Worm (Caenorhabditis elegans) whole organism, midembryonic: ENCODE measurements around the gene C56C10.6.

Source experiments
- cog-1 ChIP-seq: sonication (generic microtip); optimal IDR thresholded peaks from 2 replicates; lab custom pipeline; 2016; ENCODE audit warnings: missing genetic modification characterization, missing compliant biosample characterization
- flt-1 ChIP-seq: fragments of 200-800 bp; sonication (Bioruptor generic); IDR thresholded peaks from 2 replicates; pipeline ENCODE4 v1.3.6; 2022; ENCODE audit warnings: missing genetic modification characterization, missing compliant biosample characterization
- klf-2 ChIP-seq: fragments of 200-800 bp; sonication (Bioruptor generic); conservative IDR thresholded peaks from 2 replicates; pipeline ENCODE4 v1.3.6; 2022; ENCODE audit warnings: missing genetic modification reagents, missing genetic modification characterization, missing compliant biosample characterization
- ref-1 ChIP-seq: fragments of 200-800 bp; sonication (Bioruptor generic); conservative IDR thresholded peaks from 2 replicates; pipeline ENCODE4 v1.3.6; 2022; ENCODE audit warnings: missing genetic modification reagents, missing genetic modification characterization, missing compliant biosample characterization
- tab-1 ChIP-seq: fragments of 200-800 bp; sonication (Bioruptor generic); IDR thresholded peaks from 2 replicates; pipeline ENCODE4 v1.3.6; 2022; ENCODE audit warnings: missing genetic modification characterization, missing compliant biosample characterization

- TF ChIP-seq flt-1 (GFP tag; lab: Robert Waterston, UW) = no peak
- TF ChIP-seq klf-2 (GFP tag; lab: Robert Waterston, UW) = no peak
- TF ChIP-seq cog-1 (tag; lab: Kevin White, UChicago) = no peak
- no peak for TF ChIP-seq ref-1 (GFP tag; lab: Robert Waterston, UW)
- TF ChIP-seq tab-1 (GFP tag; lab: Robert Waterston, UW) = no peak
Observed at ce11 chrII:6597507-6597906, 16.4 kb upstream of the C56C10.6 start.
